Fruit fly (Drosophila melanogaster) whole organism, embryonic: ENCODE measurements around the gene tipE.

Experiments
- Blimp-1 ChIP-seq: fragments of 200-800 bp; sonication (Bioruptor generic); optimal IDR thresholded peaks from 3 replicates; lab custom pipeline; 2018; ENCODE audit warnings: missing biosample characterization, missing genetic modification characterization, mild to moderate bottlenecking, moderate library complexity, missing genetic modification reagents
- C15 ChIP-seq: fragments of 200-800 bp; sonication (Bioruptor generic); IDR thresholded peaks from 3 replicates; pipeline ENCODE4 v1.3.6; 2022; ENCODE audit warnings: missing biosample characterization, missing genetic modification characterization
- CG10209 ChIP-seq: fragments of 200-800 bp; sonication (Bioruptor generic); optimal IDR thresholded peaks from 3 replicates; lab custom pipeline; 2017; ENCODE audit warnings: missing biosample characterization, mild to moderate bottlenecking, missing genetic modification characterization, missing genetic modification reagents
- CG10979 ChIP-seq: fragments of 200-800 bp; sonication (Bioruptor generic); optimal IDR thresholded peaks from 2 replicates; lab custom pipeline; 2018; ENCODE audit warnings: missing biosample characterization, mild to moderate bottlenecking, missing genetic modification characterization, moderate library complexity
- CG11093 ChIP-seq: fragments of 200-800 bp; sonication (Bioruptor generic); IDR thresholded peaks from 3 replicates; pipeline ENCODE4 v1.3.6; 2022; ENCODE audit warnings: missing biosample characterization, missing genetic modification characterization
- CG12155 ChIP-seq: fragments of 200-800 bp; sonication (Bioruptor generic); optimal IDR thresholded peaks from 3 replicates; lab custom pipeline; 2016; ENCODE audit warnings: missing biosample characterization, missing genetic modification characterization
- CG12236 ChIP-seq: fragments of 200-800 bp; sonication (Bioruptor generic); optimal IDR thresholded peaks from 2 replicates; lab custom pipeline; 2016; ENCODE audit warnings: missing biosample characterization, missing genetic modification characterization
- CG12299 ChIP-seq: fragments of 200-800 bp; sonication (Bioruptor generic); optimal IDR thresholded peaks from 2 replicates; lab custom pipeline; 2018; ENCODE audit warnings: missing biosample characterization, mild to moderate bottlenecking, missing genetic modification characterization
- CG12391 ChIP-seq: fragments of 200-800 bp; sonication (Bioruptor generic); optimal IDR thresholded peaks from 3 replicates; lab custom pipeline; 2018; ENCODE audit warnings: missing biosample characterization, mild to moderate bottlenecking, missing genetic modification characterization, moderate library complexity
- CG13894 ChIP-seq: fragments of 200-800 bp; sonication (Bioruptor generic); optimal IDR thresholded peaks from 3 replicates; lab custom pipeline; 2018; ENCODE audit warnings: missing biosample characterization, mild to moderate bottlenecking, missing genetic modification characterization, moderate library complexity
- CG14667 ChIP-seq: fragments of 200-800 bp; sonication (Bioruptor generic); IDR thresholded peaks from 2 replicates; pipeline ENCODE4 v1.3.6; 2022; ENCODE audit warnings: missing biosample characterization, missing genetic modification characterization
- CG15514 ChIP-seq: fragments of 200-800 bp; sonication (Bioruptor generic); optimal IDR thresholded peaks from 3 replicates; lab custom pipeline; 2017; ENCODE audit warnings: missing biosample characterization, missing genetic modification characterization, mild to moderate bottlenecking, moderate library complexity, missing genetic modification reagents
- CG15601 ChIP-seq: fragments of 200-800 bp; sonication (Bioruptor generic); optimal IDR thresholded peaks from 3 replicates; lab custom pipeline; 2019; ENCODE audit warnings: missing biosample characterization, mild to moderate bottlenecking, missing genetic modification characterization, moderate library complexity
- CG15696 ChIP-seq: fragments of 200-800 bp; sonication (Bioruptor generic); optimal IDR thresholded peaks from 2 replicates; lab custom pipeline; 2019; ENCODE audit warnings: missing biosample characterization, mild to moderate bottlenecking, missing genetic modification characterization, moderate library complexity
- CG4707 ChIP-seq: fragments of 200-800 bp; sonication (Bioruptor generic); optimal IDR thresholded peaks from 2 replicates; lab custom pipeline; 2018; ENCODE audit warnings: missing biosample characterization, mild to moderate bottlenecking, missing genetic modification characterization, moderate library complexity
- CG6683 ChIP-seq: fragments of 200-800 bp; sonication (Bioruptor generic); optimal IDR thresholded peaks from 2 replicates; lab custom pipeline; 2017; ENCODE audit warnings: missing biosample characterization, mild to moderate bottlenecking, missing genetic modification characterization, missing genetic modification reagents
- CG7556 ChIP-seq: fragments of 200-800 bp; sonication (Bioruptor generic); optimal IDR thresholded peaks from 2 replicates; lab custom pipeline; 2017; ENCODE audit warnings: missing biosample characterization, mild to moderate bottlenecking, missing genetic modification characterization
- Gsc ChIP-seq: fragments of 200-800 bp; sonication (Bioruptor generic); IDR thresholded peaks from 2 replicates; pipeline ENCODE4 v1.3.6; 2022; ENCODE audit warnings: missing biosample characterization, missing genetic modification characterization
- HmgD ChIP-seq: fragments of 200-800 bp; sonication (Bioruptor generic); optimal IDR thresholded peaks from 3 replicates; lab custom pipeline; 2016; ENCODE audit warnings: missing biosample characterization, missing genetic modification characterization
- Opbp ChIP-seq: fragments of 200-800 bp; sonication (Bioruptor generic); IDR thresholded peaks from 3 replicates; pipeline ENCODE4 v1.3.6; 2022; ENCODE audit warnings: missing biosample characterization, missing genetic modification characterization; ENCODE audit not compliant: partially characterized antibody
- Six4 ChIP-seq: fragments of 200-800 bp; sonication (Bioruptor generic); optimal IDR thresholded peaks from 2 replicates; lab custom pipeline; 2016; ENCODE audit warnings: missing biosample characterization, missing genetic modification characterization
- Sox102F ChIP-seq: fragments of 200-800 bp; sonication (Bioruptor generic); optimal IDR thresholded peaks from 2 replicates; lab custom pipeline; 2018; ENCODE audit warnings: missing biosample characterization, mild to moderate bottlenecking, missing genetic modification characterization, moderate library complexity
- Taf1 ChIP-seq: fragments of 200-800 bp; sonication (Bioruptor generic); IDR thresholded peaks from 2 replicates; pipeline ENCODE4 v1.3.6; 2022; ENCODE audit warnings: missing biosample characterization, missing genetic modification characterization
- Trl ChIP-seq, 3 experiments: fragments of >200 bp in 2 of 3; fragments of 200-800 bp in 1 of 3; sonication (Bioruptor generic) in 1 of 3; optimal IDR thresholded peaks; 2 replicates in 1 of 3; 3 replicates in 2 of 3; lab custom pipeline; 2016 to 2017; ENCODE audit warnings: missing biosample characterization in 1 of 3, missing genetic modification characterization in 1 of 3
- ap ChIP-seq: fragments of 200-800 bp; sonication (Bioruptor generic); IDR thresholded peaks from 2 replicates; pipeline ENCODE4 v1.3.6; 2022; ENCODE audit warnings: missing biosample characterization, missing genetic modification characterization
- ato ChIP-seq: fragments of 200-800 bp; sonication (Bioruptor generic); IDR thresholded peaks from 2 replicates; pipeline ENCODE4 v1.3.6; 2022; ENCODE audit warnings: missing biosample characterization, missing genetic modification characterization; ENCODE audit not compliant: partially characterized antibody
- az2 ChIP-seq: fragments of 200-800 bp; sonication (Bioruptor generic); optimal IDR thresholded peaks from 3 replicates; lab custom pipeline; 2016; ENCODE audit warnings: missing biosample characterization, missing genetic modification characterization
- bigmax ChIP-seq: fragments of 200-800 bp; sonication (Bioruptor generic); optimal IDR thresholded peaks from 2 replicates; lab custom pipeline; 2018; ENCODE audit warnings: missing biosample characterization, mild to moderate bottlenecking, missing genetic modification characterization
- bowl ChIP-seq: fragments of 200-800 bp; sonication (Bioruptor generic); IDR thresholded peaks from 2 replicates; pipeline ENCODE4 v1.3.6; 2022; ENCODE audit warnings: missing biosample characterization, missing genetic modification characterization
- cad ChIP-seq: fragments of >200 bp; optimal IDR thresholded peaks from 2 replicates; lab custom pipeline; 2017; ENCODE audit warnings: missing biosample characterization, missing genetic modification characterization
- da ChIP-seq: fragments of 200-800 bp; sonication (Bioruptor generic); optimal IDR thresholded peaks from 2 replicates; lab custom pipeline; 2016; ENCODE audit warnings: missing biosample characterization, missing genetic modification characterization
- fd102C ChIP-seq: fragments of 200-800 bp; sonication (Bioruptor generic); optimal IDR thresholded peaks from 2 replicates; lab custom pipeline; 2018; ENCODE audit warnings: missing biosample characterization, mild to moderate bottlenecking, missing genetic modification characterization, moderate library complexity
- fd64A ChIP-seq: fragments of 200-800 bp; sonication (Bioruptor generic); optimal IDR thresholded peaks from 3 replicates; lab custom pipeline; 2018; ENCODE audit warnings: missing biosample characterization, mild to moderate bottlenecking, missing genetic modification characterization
- gem ChIP-seq: fragments of 200-800 bp; sonication (Bioruptor generic); optimal IDR thresholded peaks from 2 replicates; lab custom pipeline; 2019; ENCODE audit warnings: missing biosample characterization, mild to moderate bottlenecking, missing genetic modification characterization, moderate library complexity
- gfzf ChIP-seq: fragments of 200-800 bp; sonication (Bioruptor generic); optimal IDR thresholded peaks from 2 replicates; lab custom pipeline; 2016; ENCODE audit warnings: missing biosample characterization, mild to moderate bottlenecking, missing genetic modification characterization, moderate library complexity
- gsb ChIP-seq: fragments of 200-800 bp; sonication (Bioruptor generic); IDR thresholded peaks from 2 replicates; pipeline ENCODE4 v1.3.6; 2022; ENCODE audit warnings: missing biosample characterization, missing genetic modification characterization
- hb ChIP-seq: fragments of 200-800 bp; sonication (Bioruptor generic); IDR thresholded peaks from 3 replicates; pipeline ENCODE4 v1.3.6; 2022; ENCODE audit warnings: missing biosample characterization, missing genetic modification characterization; ENCODE audit not compliant: partially characterized antibody
- hkb ChIP-seq, 2 experiments: fragments of 200-800 bp in 1 of 2; fragments of >200 bp in 1 of 2; sonication (Bioruptor generic) in 1 of 2; IDR thresholded peaks in 1 of 2; optimal IDR thresholded peaks in 1 of 2; 2 replicates each; pipeline versions ENCODE4 v1.3.6 to Lab custom; 2017 to 2022; ENCODE audit warnings: missing biosample characterization in 1 of 2, missing genetic modification characterization in 1 of 2
- ken ChIP-seq: fragments of 200-800 bp; sonication (Bioruptor generic); IDR thresholded peaks from 3 replicates; pipeline ENCODE4 v1.3.6; 2022; ENCODE audit warnings: missing biosample characterization, missing genetic modification characterization
- lmd ChIP-seq: fragments of 200-800 bp; sonication (Bioruptor generic); IDR thresholded peaks from 2 replicates; pipeline ENCODE4 v1.3.6; 2022; ENCODE audit warnings: missing biosample characterization, missing genetic modification characterization
- nerfin-2 ChIP-seq: fragments of 200-800 bp; sonication (Bioruptor generic); IDR thresholded peaks from 2 replicates; pipeline ENCODE4 v1.3.6; 2022; ENCODE audit warnings: missing biosample characterization, missing genetic modification characterization; ENCODE audit not compliant: partially characterized antibody
- nom ChIP-seq: fragments of 200-800 bp; sonication (Bioruptor generic); optimal IDR thresholded peaks from 2 replicates; lab custom pipeline; 2017; ENCODE audit warnings: missing biosample characterization, missing genetic modification characterization, mild to moderate bottlenecking, moderate library complexity, missing genetic modification reagents
- oc ChIP-seq: fragments of 200-800 bp; sonication (Bioruptor generic); optimal IDR thresholded peaks from 2 replicates; lab custom pipeline; 2018; ENCODE audit warnings: missing biosample characterization, mild to moderate bottlenecking, missing genetic modification characterization, moderate library complexity
- shn ChIP-seq: fragments of 200-800 bp; sonication (Bioruptor generic); optimal IDR thresholded peaks from 3 replicates; lab custom pipeline; 2016; ENCODE audit warnings: missing biosample characterization, missing genetic modification characterization
- tin ChIP-seq: fragments of 200-800 bp; sonication (Bioruptor generic); optimal IDR thresholded peaks from 3 replicates; lab custom pipeline; 2016; ENCODE audit warnings: missing biosample characterization, missing genetic modification characterization
- trem ChIP-seq: fragments of 200-800 bp; optimal IDR thresholded peaks from 3 replicates; lab custom pipeline; 2019; ENCODE audit warnings: missing biosample characterization, mild to moderate bottlenecking, missing genetic modification characterization, moderate library complexity

Gene tipE

dm6 chr3L:4239442-4240322 is 51.4 kb downstream of the tipE start, which contains the start of gene Sqor:
Gene Sqor, plus strand, starts transcription at chr3L:4240173.
- TF ChIP-seq CG4707 (GFP tag; lab: Kevin White, UChicago): peak; percentile 34
- TF ChIP-seq CG14667 (GFP tag; lab: Robert Waterston, UW): peak; percentile 63
- no peak for TF ChIP-seq Trl (optimal IDR thresholded peaks at IDR 0.05; lab: Kevin White, UChicago)
- TF ChIP-seq Trl (GFP tag; optimal IDR thresholded peaks at IDR 0.05; lab: Kevin White, UChicago): peak; percentile 92
- TF ChIP-seq CG12299: peak; percentile 83
- TF ChIP-seq ken: peak; percentile 57
- no peak for TF ChIP-seq Gsc (GFP tag; lab: Robert Waterston, UW)
- no peak for TF ChIP-seq cad (GFP tag; lab: Kevin White, UChicago)
- peak; percentile 66 for TF ChIP-seq CG12155
- no peak for TF ChIP-seq fd64A
- TF ChIP-seq nerfin-2 (GFP tag; lab: Robert Waterston, UW): peak; percentile 12; the same call in 1 of the 2 replicates
- no peak for TF ChIP-seq Opbp (GFP tag; lab: Robert Waterston, UW)
- TF ChIP-seq da (GFP tag; lab: Kevin White, UChicago): peak; percentile 66
- peak; percentile 89 for TF ChIP-seq Sox102F (GFP tag; lab: Kevin White, UChicago)
- TF ChIP-seq nom (GFP tag; lab: Kevin White, UChicago): peak; percentile 91
- peak; percentile 32 for TF ChIP-seq Six4 (GFP tag; lab: Kevin White, UChicago)
- TF ChIP-seq CG12236 (GFP tag; lab: Kevin White, UChicago): peak; percentile 27
- TF ChIP-seq CG10979: peak; percentile 33
- TF ChIP-seq CG13894 (tag; lab: Kevin White, UChicago): peak; percentile 85
- peak; percentile 95 for TF ChIP-seq CG7556 (GFP tag; lab: Kevin White, UChicago)
- peak; percentile 61 for TF ChIP-seq bowl (GFP tag; lab: Robert Waterston, UW)
- peak; percentile 77 for TF ChIP-seq lmd (GFP tag; lab: Robert Waterston, UW)
- TF ChIP-seq bigmax (GFP tag; lab: Kevin White, UChicago): no peak
- TF ChIP-seq gfzf: peak; percentile 31
- peak; percentile 89 for TF ChIP-seq CG10209
- peak; percentile 84 for TF ChIP-seq CG12391 (tag; lab: Kevin White, UChicago)
- TF ChIP-seq gsb (GFP tag; lab: Robert Waterston, UW): peak; percentile 74
- peak; percentile 74 for TF ChIP-seq CG15514 (GFP tag; lab: Kevin White, UChicago)
- TF ChIP-seq Blimp-1 (GFP tag; lab: Kevin White, UChicago): peak; percentile 62
- TF ChIP-seq CG11093: peak; percentile 57; the same call in 1 of the 3 replicates
- peak; percentile 78 for TF ChIP-seq CG15601 (tag; lab: Kevin White, UChicago)
- peak; percentile 54 for TF ChIP-seq ap (GFP tag; lab: Robert Waterston, UW)
- TF ChIP-seq oc (tag; lab: Kevin White, UChicago): peak; percentile 83
- peak; percentile 77 for TF ChIP-seq C15
- peak; percentile 92 for TF ChIP-seq gem (tag; lab: Kevin White, UChicago)
- peak; percentile 82 for TF ChIP-seq HmgD (GFP tag; lab: Kevin White, UChicago)
- no peak for TF ChIP-seq hb (GFP tag; lab: Robert Waterston, UW)
- TF ChIP-seq trem (tag; lab: Kevin White, UChicago): peak; percentile 30
- peak; percentile 72 for TF ChIP-seq az2 (GFP tag; lab: Kevin White, UChicago)
- 0 out of 2 replicates have a peak, but pooled peaks have one; percentile 35 for TF ChIP-seq Taf1 (GFP tag; lab: Robert Waterston, UW)
- no peak for TF ChIP-seq hkb (optimal IDR thresholded peaks at IDR 0.05; lab: Kevin White, UChicago)
- peak; percentile 85 for TF ChIP-seq hkb (GFP tag; IDR thresholded peaks at IDR 0.05; lab: Robert Waterston, UW)
- TF ChIP-seq shn (GFP tag; lab: Kevin White, UChicago): peak; percentile 91
- peak; percentile 54 for TF ChIP-seq tin (GFP tag; lab: Kevin White, UChicago)
- TF ChIP-seq ato (GFP tag; lab: Robert Waterston, UW): no peak
- peak; percentile 31 for TF ChIP-seq CG15696 (tag; lab: Kevin White, UChicago)
- TF ChIP-seq fd102C (GFP tag; lab: Kevin White, UChicago): no peak
- TF ChIP-seq CG6683 (GFP tag; lab: Kevin White, UChicago): peak; percentile 60
